Worm (Caenorhabditis elegans) whole organism, L4 larva: ENCODE data around the gene fbxa-147.

ENCODE experiments used
- F26F4.8 ChIP-seq: fragments of 200-800 bp; sonication (Bioruptor generic); conservative IDR thresholded peaks from 2 replicates; pipeline ENCODE4 v1.3.6; 2022; ENCODE audit warnings: missing genetic modification characterization, missing compliant biosample characterization
- ama-1 ChIP-seq: fragments of 150-350 bp; optimal IDR thresholded peaks from 2 replicates; lab custom pipeline; 2014; ENCODE audit warnings: inconsistent platforms, mixed read lengths
- ces-1 ChIP-seq: fragments of 150-350 bp; sonication (generic microtip); optimal IDR thresholded peaks from 4 replicates; lab custom pipeline; 2014; ENCODE audit warnings: missing biosample characterization, missing genetic modification reagents, missing genetic modification characterization
- mdl-1 ChIP-seq, 2 experiments: fragments of 150-350 bp in 1 of 2; sonication (generic microtip) in 1 of 2; optimal IDR thresholded peaks; 2 replicates each; lab custom pipeline; 2014 to 2017; ENCODE audit warnings: missing biosample characterization in 2 of 2, missing genetic modification characterization in 2 of 2
- pha-4 ChIP-seq, 2 experiments: fragments of 150-350 bp in 1 of 2; fragments of 200-800 bp in 1 of 2; sonication (Bioruptor generic) in 1 of 2; IDR thresholded peaks in 1 of 2; optimal IDR thresholded peaks in 1 of 2; 2 replicates each; pipeline versions ENCODE4 v1.3.6 to Lab custom; 2014 to 2022; ENCODE audit warnings: missing genetic modification characterization in 2 of 2, missing genetic modification reagents in 2 of 2, missing biosample characterization in 1 of 2, missing compliant biosample characterization in 1 of 2

DNA sequence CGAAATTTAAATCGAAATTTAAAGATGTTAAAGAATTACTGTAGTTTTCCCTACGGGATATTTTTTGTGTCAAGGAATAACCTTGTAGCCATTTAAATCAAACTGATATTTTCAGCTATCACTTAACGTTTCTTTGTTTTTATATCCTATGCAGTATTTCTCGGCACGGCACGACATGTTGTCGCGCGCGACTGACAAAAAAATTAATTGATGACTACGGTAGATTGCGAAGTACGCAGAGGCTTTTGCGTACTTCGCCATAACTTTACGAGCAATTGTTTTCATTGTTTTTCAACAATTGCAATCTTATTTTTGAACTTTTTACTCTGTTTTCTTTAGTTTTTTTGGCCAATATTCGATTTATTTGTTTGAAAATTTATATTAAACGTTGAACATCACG lies 18.3 kb upstream of the fbxa-147 start:
- TF ChIP-seq F26F4.8 (GFP tag; lab: Robert Waterston, UW) (no peak), ces-1 (GFP tag; lab: Kevin White, UChicago) (no peak), mdl-1 (tag; optimal IDR thresholded peaks at IDR 0.05; lab: Kevin White, UChicago) (no peak), pha-4 (GFP tag; IDR thresholded peaks at IDR 0.05; lab: Robert Waterston, UW) (no peak), pha-4 (tag; optimal IDR thresholded peaks at IDR 0.05; lab: Kevin White, UChicago) (no peak), ama-1 (lab: Kevin White, UChicago) (no peak)
